Worm (Caenorhabditis elegans) whole organism, L3 larva: ENCODE data around the gene hda-6.

Experiments
- R02D3.7 ChIP-seq: fragments of 150-350 bp; optimal IDR thresholded peaks from 2 replicates; lab custom pipeline; 2014; ENCODE audit warnings: missing biosample characterization, missing genetic modification characterization
- ZK546.5 ChIP-seq: sonication (generic microtip); optimal IDR thresholded peaks from 2 replicates; lab custom pipeline; 2017; ENCODE audit warnings: missing biosample characterization, missing genetic modification characterization
- aly-2 ChIP-seq: fragments of 150-350 bp; optimal IDR thresholded peaks from 2 replicates; lab custom pipeline; 2014; ENCODE audit warnings: missing biosample characterization, missing genetic modification characterization
- ama-1 ChIP-seq: fragments of 150-350 bp; optimal IDR thresholded peaks from 2 replicates; lab custom pipeline; 2018
- ceh-16 ChIP-seq: sonication (generic microtip); optimal IDR thresholded peaks from 2 replicates; lab custom pipeline; 2017; ENCODE audit warnings: missing biosample characterization, missing genetic modification characterization
- ceh-28 ChIP-seq: fragments of 150-350 bp; optimal IDR thresholded peaks from 2 replicates; lab custom pipeline; 2014; ENCODE audit warnings: missing biosample characterization, missing genetic modification reagents, missing genetic modification characterization
- ceh-82 ChIP-seq: fragments of 150-350 bp; optimal IDR thresholded peaks from 2 replicates; lab custom pipeline; 2014; ENCODE audit warnings: missing biosample characterization, missing genetic modification characterization
- ceh-9 ChIP-seq: sonication (generic microtip); optimal IDR thresholded peaks from 2 replicates; lab custom pipeline; 2018; ENCODE audit warnings: missing biosample characterization, missing genetic modification characterization
- daf-12 ChIP-seq: fragments of 150-350 bp; optimal IDR thresholded peaks from 2 replicates; lab custom pipeline; 2014; ENCODE audit warnings: missing biosample characterization, missing genetic modification reagents, missing genetic modification characterization
- egl-27 ChIP-seq: sonication (generic microtip); optimal IDR thresholded peaks from 4 replicates; lab custom pipeline; 2017; ENCODE audit warnings: missing biosample characterization, missing genetic modification reagents, missing genetic modification characterization
- egl-5 ChIP-seq: fragments of 150-350 bp; optimal IDR thresholded peaks from 2 replicates; lab custom pipeline; 2017; ENCODE audit warnings: missing biosample characterization, missing genetic modification reagents, missing genetic modification characterization, inconsistent platforms
- elt-1 ChIP-seq: fragments of 150-350 bp; optimal IDR thresholded peaks from 2 replicates; lab custom pipeline; 2014; ENCODE audit warnings: missing biosample characterization, missing genetic modification characterization
- elt-2 ChIP-seq: sonication (generic microtip); optimal IDR thresholded peaks from 2 replicates; lab custom pipeline; 2016; ENCODE audit warnings: missing genetic modification reagents, mild to moderate bottlenecking, missing genetic modification characterization, missing compliant biosample characterization
- elt-3 ChIP-seq, 3 experiments: fragments of 150-350 bp in 1 of 3; sonication (generic microtip) in 2 of 3; optimal IDR thresholded peaks; 2 replicates in 2 of 3; 4 replicates in 1 of 3; lab custom pipeline; 2014 to 2017; ENCODE audit warnings: missing biosample characterization in 3 of 3, missing genetic modification characterization in 3 of 3
- eor-1 ChIP-seq, 2 experiments: fragments of 150-350 bp; optimal IDR thresholded peaks; 2 replicates each; lab custom pipeline; 2014 to 2018; ENCODE audit warnings: missing biosample characterization in 2 of 2, missing genetic modification characterization in 2 of 2
- fkh-10 ChIP-seq: sonication (generic microtip); optimal IDR thresholded peaks from 2 replicates; lab custom pipeline; 2017; ENCODE audit warnings: missing biosample characterization, missing genetic modification reagents, missing genetic modification characterization
- fos-1 ChIP-seq: fragments of 150-350 bp; optimal IDR thresholded peaks from 2 replicates; lab custom pipeline; 2014; ENCODE audit warnings: missing biosample characterization, missing genetic modification characterization
- hmg-11 ChIP-seq: sonication (generic microtip); optimal IDR thresholded peaks from 2 replicates; lab custom pipeline; 2016; ENCODE audit warnings: missing genetic modification characterization, missing compliant biosample characterization
- jun-1 ChIP-seq: fragments of 150-350 bp; optimal IDR thresholded peaks from 2 replicates; lab custom pipeline; 2014; ENCODE audit warnings: missing biosample characterization, missing genetic modification reagents, missing genetic modification characterization
- lin-15B ChIP-seq: fragments of 150-350 bp; optimal IDR thresholded peaks from 2 replicates; lab custom pipeline; 2014; ENCODE audit warnings: missing biosample characterization, missing genetic modification characterization
- lin-39 ChIP-seq: fragments of 150-350 bp; optimal IDR thresholded peaks from 2 replicates; lab custom pipeline; 2018; ENCODE audit warnings: missing biosample characterization, missing genetic modification reagents, missing genetic modification characterization
- lsy-12 ChIP-seq: sonication (generic microtip); optimal IDR thresholded peaks from 2 replicates; lab custom pipeline; 2016; ENCODE audit warnings: mild to moderate bottlenecking, missing genetic modification characterization, missing compliant biosample characterization
- mdl-1 ChIP-seq: fragments of 150-350 bp; optimal IDR thresholded peaks from 2 replicates; lab custom pipeline; 2014; ENCODE audit warnings: missing biosample characterization, missing genetic modification characterization
- nfya-1 ChIP-seq: sonication (generic microtip); optimal IDR thresholded peaks from 2 replicates; lab custom pipeline; 2017; ENCODE audit warnings: missing genetic modification characterization, mild to moderate bottlenecking, missing compliant biosample characterization, antibody characterized with exemption, moderate library complexity; ENCODE audit not compliant: insufficient read depth
- nhr-11 ChIP-seq: fragments of 150-350 bp; optimal IDR thresholded peaks from 2 replicates; lab custom pipeline; 2014; ENCODE audit warnings: missing biosample characterization, missing genetic modification characterization
- nhr-12 ChIP-seq: fragments of 150-350 bp; optimal IDR thresholded peaks from 2 replicates; lab custom pipeline; 2014; ENCODE audit warnings: missing biosample characterization, missing genetic modification characterization
- nhr-23 ChIP-seq: fragments of 150-350 bp; optimal IDR thresholded peaks from 2 replicates; lab custom pipeline; 2014; ENCODE audit warnings: missing biosample characterization, missing genetic modification reagents, missing genetic modification characterization
- nhr-237 ChIP-seq: fragments of 150-350 bp; optimal IDR thresholded peaks from 2 replicates; lab custom pipeline; 2014; ENCODE audit warnings: missing biosample characterization, missing genetic modification characterization
- nhr-25 ChIP-seq: sonication (generic microtip); optimal IDR thresholded peaks from 2 replicates; lab custom pipeline; 2017; ENCODE audit warnings: missing biosample characterization, missing genetic modification characterization
- nhr-28 ChIP-seq: fragments of 150-350 bp; optimal IDR thresholded peaks from 2 replicates; lab custom pipeline; 2014; ENCODE audit warnings: missing biosample characterization, missing genetic modification characterization
- nhr-67 ChIP-seq: fragments of 150-350 bp; optimal IDR thresholded peaks from 2 replicates; lab custom pipeline; 2014; ENCODE audit warnings: missing biosample characterization, missing genetic modification characterization
- nhr-76 ChIP-seq: fragments of 150-350 bp; sonication (generic microtip); optimal IDR thresholded peaks from 5 replicates; lab custom pipeline; 2014; ENCODE audit warnings: missing biosample characterization, missing genetic modification characterization
- nhr-77 ChIP-seq: fragments of 150-350 bp; optimal IDR thresholded peaks from 2 replicates; lab custom pipeline; 2014; ENCODE audit warnings: missing biosample characterization, missing genetic modification characterization
- pha-4 ChIP-seq: fragments of 150-350 bp; optimal IDR thresholded peaks from 2 replicates; lab custom pipeline; 2014; ENCODE audit warnings: missing biosample characterization, missing genetic modification reagents, missing genetic modification characterization
- pqm-1 ChIP-seq: fragments of 150-350 bp; optimal IDR thresholded peaks from 2 replicates; lab custom pipeline; 2017; ENCODE audit warnings: missing biosample characterization, missing genetic modification characterization, inconsistent platforms
- sea-2 ChIP-seq: fragments of 150-350 bp; sonication (generic microtip); optimal IDR thresholded peaks from 4 replicates; lab custom pipeline; 2014; ENCODE audit warnings: missing biosample characterization, missing genetic modification reagents, missing genetic modification characterization
- skn-1 ChIP-seq: fragments of 150-350 bp; optimal IDR thresholded peaks from 2 replicates; lab custom pipeline; 2014; ENCODE audit warnings: missing biosample characterization, missing genetic modification characterization
- snpc-4 ChIP-seq: fragments of 150-350 bp; optimal IDR thresholded peaks from 2 replicates; lab custom pipeline; 2014; ENCODE audit warnings: missing biosample characterization, missing genetic modification characterization
- tbx-2 ChIP-seq: sonication (generic microtip); optimal IDR thresholded peaks from 2 replicates; lab custom pipeline; 2016; ENCODE audit warnings: mild to moderate bottlenecking, missing genetic modification characterization, missing compliant biosample characterization
- unc-39 ChIP-seq: sonication (generic microtip); optimal IDR thresholded peaks from 4 replicates; lab custom pipeline; 2017; ENCODE audit warnings: missing biosample characterization, missing genetic modification characterization
- unc-62 ChIP-seq: fragments of 150-350 bp; sonication (generic microtip); optimal IDR thresholded peaks from 4 replicates; lab custom pipeline; 2014; ENCODE audit warnings: missing biosample characterization, missing genetic modification reagents, missing genetic modification characterization
- zag-1 ChIP-seq: fragments of 150-350 bp; optimal IDR thresholded peaks from 2 replicates; lab custom pipeline; 2014; ENCODE audit warnings: missing biosample characterization, missing genetic modification characterization
- ztf-11 ChIP-seq: fragments of 150-350 bp; optimal IDR thresholded peaks from 2 replicates; lab custom pipeline; 2014; ENCODE audit warnings: missing biosample characterization, missing genetic modification characterization
- ztf-4 ChIP-seq: fragments of 150-350 bp; optimal IDR thresholded peaks from 2 replicates; lab custom pipeline; 2014; ENCODE audit warnings: missing biosample characterization, missing genetic modification characterization

hda-6 gene

DNA sequence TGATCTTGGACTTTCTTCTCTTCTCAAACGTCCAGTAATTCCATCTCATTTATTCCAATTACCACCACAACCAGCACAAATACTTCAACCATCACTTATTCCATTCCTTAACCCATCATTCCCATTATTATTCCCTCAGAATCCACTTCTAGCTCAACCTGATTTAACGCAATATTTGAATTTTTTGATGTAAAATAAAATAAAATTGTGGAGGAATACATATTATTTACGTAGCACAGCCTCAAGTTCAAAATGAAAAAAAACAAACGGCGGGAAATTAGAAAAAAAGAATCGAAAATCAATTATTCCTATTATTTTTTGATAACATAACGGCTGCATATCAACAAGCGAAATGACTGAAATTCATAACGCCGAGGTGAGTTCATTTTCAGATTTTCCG lies 41.2 kb upstream of the hda-6 start, which contains the start of gene ZK616.61:
Gene ZK616.61, plus strand, starts transcription at position 301 of the 400 bp plus-strand sequence.
- no peak for TF ChIP-seq skn-1 (tag; lab: Kevin White, UChicago)
- no peak for TF ChIP-seq elt-2 (tag; lab: Kevin White, UChicago)
- TF ChIP-seq nhr-25 (tag; lab: Kevin White, UChicago), result no peak

- no peak for TF ChIP-seq ceh-82 (tag; lab: Kevin White, UChicago)
- TF ChIP-seq nhr-67 (tag; lab: Kevin White, UChicago), result no peak
- TF ChIP-seq lin-15B (tag; lab: Kevin White, UChicago), result no peak
- TF ChIP-seq, all 47 proteins: peak for 0
Observed at ce11 chrIV:5400609-5401008, 36.5 kb upstream of the hda-6 start, which contains the start of gene ZK616.1. Gene ZK616.1, plus strand, starts transcription at chrIV:5400909.

- TF ChIP-seq nhr-67 (tag; lab: Kevin White, UChicago), result no peak
- TF ChIP-seq nhr-76, result no peak
- TF ChIP-seq ceh-28 (tag; lab: Kevin White, UChicago), result no peak
- TF ChIP-seq tbx-2 (tag; lab: Kevin White, UChicago), result no peak
- no peak for TF ChIP-seq nhr-12
Observed at ce11 chrIV:5397539-5397938, 33.4 kb upstream of the hda-6 start, which contains the start of gene ZK616.2. Gene ZK616.2, plus strand, starts transcription at chrIV:5397839.

DNA sequence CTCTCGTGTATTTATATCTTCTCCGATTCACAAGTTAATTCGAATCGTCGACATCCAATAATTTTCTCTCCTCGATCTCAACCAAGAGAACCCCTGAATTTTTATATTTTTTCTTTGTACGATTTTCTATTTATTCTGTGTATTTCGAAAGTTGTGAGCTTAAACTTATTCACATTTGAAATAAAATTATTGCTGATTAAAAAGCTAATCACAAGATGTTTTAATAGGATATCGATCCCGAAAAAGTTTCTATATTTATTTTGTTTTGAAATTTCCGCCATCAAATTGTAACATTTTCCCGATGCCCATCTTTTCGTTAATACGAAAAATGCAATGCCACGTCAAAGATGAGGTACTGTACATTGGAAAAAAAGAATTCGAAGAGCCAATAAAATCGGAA lies 32.7 kb upstream of the hda-6 start, which contains the start of gene ZK616.3:
Gene ZK616.3, plus strand, starts transcription at position 301 of the 400 bp plus-strand sequence.
- no peak for TF ChIP-seq eor-1 (tag; optimal IDR thresholded peaks at IDR 0.05; lab: Kevin White, UChicago)
- no peak for TF ChIP-seq ztf-4 (tag; lab: Kevin White, UChicago)
- TF ChIP-seq mdl-1, result no peak
- TF ChIP-seq nhr-76, result no peak
- no peak for TF ChIP-seq nfya-1
- no peak for TF ChIP-seq aly-2
- no peak for TF ChIP-seq daf-12
- no peak for TF ChIP-seq tbx-2 (tag; lab: Kevin White, UChicago)
- no peak for TF ChIP-seq zag-1

ce11 chrIV:5394687-5395086 lies 30.6 kb upstream of the hda-6 start, which contains the start of the genes perm-3 and swsn-6:
Gene perm-3, minus strand, starts transcription at chrIV:5394804.
Gene swsn-6, plus strand, starts transcription at chrIV:5395033.
- peak; percentile 61 for TF ChIP-seq hmg-11 (tag; lab: Kevin White, UChicago)
- no peak for TF ChIP-seq eor-1 (tag; optimal IDR thresholded peaks at IDR 0.05; lab: Kevin White, UChicago)
- peak; percentile 92 for TF ChIP-seq ceh-28 (tag; lab: Kevin White, UChicago)
- no peak for TF ChIP-seq ceh-9 (tag; lab: Kevin White, UChicago)
- peak; percentile 63 for TF ChIP-seq R02D3.7 (tag; lab: Kevin White, UChicago)
- peak; percentile 80 for TF ChIP-seq nfya-1
- peak; percentile 37 for TF ChIP-seq ZK546.5 (tag; lab: Kevin White, UChicago)
- TF ChIP-seq elt-1 (tag; lab: Kevin White, UChicago), result peak; percentile 7
- TF ChIP-seq aly-2, result no peak
- no peak for TF ChIP-seq sea-2 (GFP tag; lab: Kevin White, UChicago)
- TF ChIP-seq daf-12, result no peak
- TF ChIP-seq unc-62 (GFP tag; lab: Kevin White, UChicago), result no peak
- TF ChIP-seq nhr-12, result no peak
- TF ChIP-seq elt-2 (tag; lab: Kevin White, UChicago), result peak; percentile 37
- TF ChIP-seq jun-1 (tag; lab: Kevin White, UChicago), result peak; percentile 53
- TF ChIP-seq elt-3 (tag; optimal IDR thresholded peaks at IDR 0.05; lab: Kevin White, UChicago), result no peak
- TF ChIP-seq lsy-12 (tag; lab: Kevin White, UChicago), result peak; percentile 49
- peak; percentile 89 for TF ChIP-seq pha-4
- TF ChIP-seq nhr-25 (tag; lab: Kevin White, UChicago), result peak; percentile 73
- peak; percentile 40 for TF ChIP-seq lin-39 (tag; lab: Kevin White, UChicago)
- TF ChIP-seq pqm-1 (tag; lab: Kevin White, UChicago), result no peak
- no peak for TF ChIP-seq ceh-82 (tag; lab: Kevin White, UChicago)
- TF ChIP-seq egl-5 (tag; lab: Kevin White, UChicago), result peak; percentile 45
- no peak for TF ChIP-seq skn-1 (tag; lab: Kevin White, UChicago)
- TF ChIP-seq ztf-11, result no peak
- TF ChIP-seq egl-27 (tag; lab: Kevin White, UChicago), result no peak
- TF ChIP-seq snpc-4, result peak; percentile 90
- no peak for TF ChIP-seq mdl-1
- no peak for TF ChIP-seq ceh-16 (tag; lab: Kevin White, UChicago)
- no peak for TF ChIP-seq nhr-237 (tag; lab: Kevin White, UChicago)
- no peak for TF ChIP-seq fkh-10
- TF ChIP-seq unc-39 (tag; lab: Kevin White, UChicago), result no peak
- no peak for TF ChIP-seq zag-1
- no peak for TF ChIP-seq nhr-77
- TF ChIP-seq lin-15B (tag; lab: Kevin White, UChicago), result peak; percentile 85
- TF ChIP-seq nhr-28 (tag; lab: Kevin White, UChicago), result no peak
- peak; percentile 83 for TF ChIP-seq nhr-23 (tag; lab: Kevin White, UChicago)
- TF ChIP-seq nhr-11 (tag; lab: Kevin White, UChicago), result no peak
- TF ChIP-seq fos-1 (tag; lab: Kevin White, UChicago), result no peak
- no peak for TF ChIP-seq ama-1 (lab: Kevin White, UChicago)
- TF ChIP-seq tbx-2 (tag; lab: Kevin White, UChicago), result peak; percentile 62
- TF ChIP-seq nhr-76, result no peak
- TF ChIP-seq nhr-67 (tag; lab: Kevin White, UChicago), result no peak
